Fruit fly (Drosophila melanogaster): Measurements from ENCODE around the gene CG17834.
A peak's percentile ranks its signal among the peaks of the same experiment; 100 is the strongest.

The CG17834 gene

dm6 chr2L:8543102-8543501 is 14.2 kb downstream of the CG17834 start (continued):
- peak; percentile 20 for TF ChIP-seq Mes4 (GFP tag; optimal IDR thresholded peaks at IDR 0.05)
- TF ChIP-seq ci (GFP tag; IDR thresholded peaks at IDR 0.05): peak; percentile 80; the same call in 2 of the 3 replicates
- TF ChIP-seq Bgb (GFP tag; IDR thresholded peaks at IDR 0.05; ENCODE audit: partially characterized antibody): peak; percentile 37; the same call in 1 of the 2 replicates
- no peak for TF ChIP-seq CG1233 (GFP tag; optimal IDR thresholded peaks at IDR 0.05)
- peak; percentile 34 for TF ChIP-seq CG12659 (GFP tag; optimal IDR thresholded peaks at IDR 0.05)
- no peak for TF ChIP-seq eyg (GFP tag; optimal IDR thresholded peaks at IDR 0.05)
- TF ChIP-seq peb (GFP tag; IDR thresholded peaks at IDR 0.05): 0 out of 2 replicates have a peak, but pooled peaks have one; percentile 20
- peak in 1 of 2 experiments; percentile 24 for TF ChIP-seq dpn (GFP tag; optimal IDR thresholded peaks at IDR 0.05)
- TF ChIP-seq unc-4 (GFP tag; IDR thresholded peaks at IDR 0.05; ENCODE audit: partially characterized antibody): 0 out of 2 replicates have a peak, but pooled peaks have one; percentile 21
- no peak for TF ChIP-seq vfl (GFP tag; optimal IDR thresholded peaks at IDR 0.05)
- TF ChIP-seq CG6683 (GFP tag; optimal IDR thresholded peaks at IDR 0.05): no peak
- TF ChIP-seq B-H2 (GFP tag; optimal IDR thresholded peaks at IDR 0.05): no peak
- TF ChIP-seq abd-A (tag; optimal IDR thresholded peaks at IDR 0.05): no peak
- no peak for TF ChIP-seq Camta (GFP tag; optimal IDR thresholded peaks at IDR 0.05)
- peak; percentile 43 for TF ChIP-seq NC2β (GFP tag; optimal IDR thresholded peaks at IDR 0.05)
- 0 out of 2 replicates have a peak, but pooled peaks have one; percentile 8 for TF ChIP-seq CG17328 (GFP tag; IDR thresholded peaks at IDR 0.05)
- no peak for TF ChIP-seq CrebB (tag; optimal IDR thresholded peaks at IDR 0.05)
- no peak for TF ChIP-seq CG11504 (tag; optimal IDR thresholded peaks at IDR 0.05)
- TF ChIP-seq CG1024 (GFP tag; IDR thresholded peaks at IDR 0.05): no peak
- no peak for TF ChIP-seq tup (GFP tag; optimal IDR thresholded peaks at IDR 0.05)
- peak; percentile 4 for TF ChIP-seq sqz (GFP tag; optimal IDR thresholded peaks at IDR 0.05)
- TF ChIP-seq CG5245 (GFP tag; optimal IDR thresholded peaks at IDR 0.05): no peak
- TF ChIP-seq CG1603 (tag; optimal IDR thresholded peaks at IDR 0.05): peak; percentile 55
- no peak for TF ChIP-seq BtbVII (GFP tag; optimal IDR thresholded peaks at IDR 0.05)
- TF ChIP-seq HLHmδ (GFP tag; optimal IDR thresholded peaks at IDR 0.05): peak; percentile 92
- TF ChIP-seq Elba2 (GFP tag; optimal IDR thresholded peaks at IDR 0.05): no peak
- peak; percentile 4 for TF ChIP-seq CG15601 (tag; optimal IDR thresholded peaks at IDR 0.05)
- TF ChIP-seq Ptx1 (GFP tag; IDR thresholded peaks at IDR 0.05): no peak
- no peak for TF ChIP-seq slbo (GFP tag; IDR thresholded peaks at IDR 0.05)
- TF ChIP-seq CG17802 (tag; optimal IDR thresholded peaks at IDR 0.05): no peak
- no peak for TF ChIP-seq CG4707 (GFP tag; optimal IDR thresholded peaks at IDR 0.05)
- TF ChIP-seq GATAe (GFP tag; conservative IDR thresholded peaks at IDR 0.05): no peak
- peak; percentile 87 for TF ChIP-seq Jarid2 (GFP tag; optimal IDR thresholded peaks at IDR 0.05)
- TF ChIP-seq CG10979 (tag; optimal IDR thresholded peaks at IDR 0.05): peak; percentile 9
- no peak for TF ChIP-seq gt (GFP tag; IDR thresholded peaks at IDR 0.05)
- peak; percentile 44 for TF ChIP-seq wek (GFP tag; optimal IDR thresholded peaks at IDR 0.05)
- TF ChIP-seq CG30431 (GFP tag; optimal IDR thresholded peaks at IDR 0.05): no peak
- peak; percentile 34; the same call in 1 of the 3 replicates for TF ChIP-seq row (GFP tag; IDR thresholded peaks at IDR 0.05)
- TF ChIP-seq gsb (GFP tag; IDR thresholded peaks at IDR 0.05): no peak
- peak in 1 of 2 experiments; percentile 21 for TF ChIP-seq crp (GFP tag; optimal IDR thresholded peaks at IDR 0.05)
- peak; percentile 38 for TF ChIP-seq ewg (GFP tag; optimal IDR thresholded peaks at IDR 0.05)
- no peak for TF ChIP-seq sim (GFP tag; IDR thresholded peaks at IDR 0.05)
- peak; percentile 15 for TF ChIP-seq PHDP (tag; optimal IDR thresholded peaks at IDR 0.05)
- TF ChIP-seq CG2120 (GFP tag; optimal IDR thresholded peaks at IDR 0.05): no peak
- peak; percentile 55; the same call in 1 of the 3 replicates for TF ChIP-seq z (GFP tag; IDR thresholded peaks at IDR 0.05)
- no peak for TF ChIP-seq dysf (GFP tag; IDR thresholded peaks at IDR 0.05)
- no peak for TF ChIP-seq Bteb2 (GFP tag; optimal IDR thresholded peaks at IDR 0.05)
- peak; percentile 1 for TF ChIP-seq Myb (GFP tag; optimal IDR thresholded peaks at IDR 0.05)
- TF ChIP-seq CG14441 (GFP tag; IDR thresholded peaks at IDR 0.05): no peak
- TF ChIP-seq pros (GFP tag; optimal IDR thresholded peaks at IDR 0.05): no peak
- no peak for TF ChIP-seq CG6175 (GFP tag; IDR thresholded peaks at IDR 0.05)
